Worm (Caenorhabditis elegans) whole organism, late embryonic: Measurements from ENCODE around the gene F12E12.1.

ENCODE experiments used
- C08G9.2 ChIP-seq: sonication (generic microtip); optimal IDR thresholded peaks from 2 replicates; lab custom pipeline; 2016; ENCODE audit warnings: mild to moderate bottlenecking, missing genetic modification characterization, moderate library complexity, missing compliant biosample characterization
- K02D7.2 ChIP-seq: sonication (generic microtip); optimal IDR thresholded peaks from 2 replicates; lab custom pipeline; 2017; ENCODE audit warnings: mild to moderate bottlenecking, missing genetic modification characterization, missing compliant biosample characterization
- T23F11.4 ChIP-seq: fragments of 200-800 bp; sonication (Bioruptor generic); optimal IDR thresholded peaks from 2 replicates; lab custom pipeline; 2018; ENCODE audit warnings: mild to moderate bottlenecking, missing genetic modification characterization, missing compliant biosample characterization
- ceh-18 ChIP-seq: sonication (generic microtip); optimal IDR thresholded peaks from 2 replicates; lab custom pipeline; 2016; ENCODE audit warnings: missing genetic modification characterization, missing compliant biosample characterization
- ceh-30 ChIP-seq: fragments of 150-350 bp; optimal IDR thresholded peaks from 2 replicates; lab custom pipeline; 2014; ENCODE audit warnings: missing biosample characterization, missing genetic modification characterization
- ceh-34 ChIP-seq: sonication (generic microtip); optimal IDR thresholded peaks from 2 replicates; lab custom pipeline; 2016; ENCODE audit warnings: mild to moderate bottlenecking, missing genetic modification characterization, missing compliant biosample characterization
- ceh-6 ChIP-seq: fragments of 200-800 bp; sonication (Bioruptor generic); optimal IDR thresholded peaks from 2 replicates; lab custom pipeline; 2018; ENCODE audit warnings: mild to moderate bottlenecking, missing genetic modification characterization, missing compliant biosample characterization
- dve-1 ChIP-seq: sonication (generic microtip); optimal IDR thresholded peaks from 2 replicates; lab custom pipeline; 2017; ENCODE audit warnings: antibody characterized with exemption, mild to moderate bottlenecking, missing genetic modification characterization, missing compliant biosample characterization
- lim-6 ChIP-seq: sonication (generic microtip); optimal IDR thresholded peaks from 2 replicates; lab custom pipeline; 2016; ENCODE audit warnings: missing genetic modification characterization, missing compliant biosample characterization
- odd-2 ChIP-seq: sonication (generic microtip); optimal IDR thresholded peaks from 2 replicates; lab custom pipeline; 2017; ENCODE audit warnings: antibody characterized with exemption, mild to moderate bottlenecking, missing genetic modification characterization, missing compliant biosample characterization
- pag-3 ChIP-seq: sonication (generic microtip); optimal IDR thresholded peaks from 2 replicates; lab custom pipeline; 2016; ENCODE audit warnings: missing compliant biosample characterization, missing genetic modification characterization, borderline replicate concordance
- pax-1 ChIP-seq: fragments of 150-350 bp; optimal IDR thresholded peaks from 2 replicates; lab custom pipeline; 2014; ENCODE audit warnings: missing biosample characterization, missing genetic modification characterization
- pha-4 ChIP-seq: fragments of 150-350 bp; optimal IDR thresholded peaks from 2 replicates; lab custom pipeline; 2018; ENCODE audit warnings: missing biosample characterization, missing genetic modification reagents, missing genetic modification characterization
- pqm-1 ChIP-seq: sonication (generic microtip); optimal IDR thresholded peaks from 2 replicates; lab custom pipeline; 2016; ENCODE audit warnings: missing genetic modification characterization, missing compliant biosample characterization
- ttx-3 ChIP-seq: sonication (generic microtip); optimal IDR thresholded peaks from 2 replicates; lab custom pipeline; 2016; ENCODE audit warnings: missing genetic modification reagents, missing genetic modification characterization, missing compliant biosample characterization

The F12E12.1 gene

ce11 chrII:3788356-3788962, 46.8 kb downstream of the F12E12.1 start:
- TF ChIP-seq pag-3 (tag; lab: Kevin White, UChicago), result no peak
- TF ChIP-seq lim-6, result no peak
- TF ChIP-seq T23F11.4 (GFP tag; lab: Kevin White, UChicago), result no peak
- TF ChIP-seq K02D7.2, result no peak
- no peak for TF ChIP-seq ceh-6
- no peak for TF ChIP-seq ttx-3 (tag; lab: Kevin White, UChicago)
- no peak for TF ChIP-seq dve-1 (tag; lab: Kevin White, UChicago)
- TF ChIP-seq ceh-18 (tag; lab: Kevin White, UChicago), result no peak
- TF ChIP-seq ceh-30, result no peak
- TF ChIP-seq pax-1 (tag; lab: Kevin White, UChicago), result no peak
- no peak for TF ChIP-seq C08G9.2 (tag; lab: Kevin White, UChicago)
- TF ChIP-seq ceh-34 (tag; lab: Kevin White, UChicago), result no peak
- no peak for TF ChIP-seq pha-4
- TF ChIP-seq odd-2 (tag; lab: Kevin White, UChicago), result no peak
- no peak for TF ChIP-seq pqm-1
